Fruit fly (Drosophila melanogaster) whole organism, prepupa: ENCODE results near the gene CG7564.

Experiments
- Blimp-1 ChIP-seq: fragments of 200-800 bp; sonication (Bioruptor generic); optimal IDR thresholded peaks from 3 replicates; lab custom pipeline; 2017; ENCODE audit warnings: missing biosample characterization, missing genetic modification characterization, mild to moderate bottlenecking, moderate library complexity, missing genetic modification reagents
- CG10631 ChIP-seq: fragments of 200-800 bp; sonication (Bioruptor generic); optimal IDR thresholded peaks from 2 replicates; lab custom pipeline; 2016; ENCODE audit warnings: missing biosample characterization, missing genetic modification characterization
- CG10669 ChIP-seq: fragments of 200-800 bp; sonication (Bioruptor generic); optimal IDR thresholded peaks from 3 replicates; lab custom pipeline; 2018; ENCODE audit warnings: missing biosample characterization, mild to moderate bottlenecking, missing genetic modification characterization, moderate library complexity
- CG11762 ChIP-seq: fragments of 200-800 bp; sonication (Bioruptor generic); optimal IDR thresholded peaks from 3 replicates; lab custom pipeline; 2016; ENCODE audit warnings: missing biosample characterization, missing genetic modification characterization; ENCODE audit not compliant: insufficient read depth
- CG11902 ChIP-seq: fragments of 200-800 bp; sonication (Bioruptor generic); optimal IDR thresholded peaks from 3 replicates; lab custom pipeline; 2016; ENCODE audit warnings: missing biosample characterization, missing genetic modification characterization
- CG15336 ChIP-seq: fragments of 200-800 bp; sonication (Bioruptor generic); IDR thresholded peaks from 2 replicates; pipeline ENCODE4 v1.3.6; 2022; ENCODE audit warnings: missing biosample characterization, missing genetic modification characterization
- CG1621 ChIP-seq: fragments of 200-800 bp; sonication (Bioruptor generic); optimal IDR thresholded peaks from 3 replicates; lab custom pipeline; 2018; ENCODE audit warnings: missing biosample characterization, mild to moderate bottlenecking, missing genetic modification characterization
- CG16779 ChIP-seq: fragments of 200-800 bp; sonication (Bioruptor generic); optimal IDR thresholded peaks from 3 replicates; lab custom pipeline; 2017; ENCODE audit warnings: missing biosample characterization, mild to moderate bottlenecking, missing genetic modification characterization
- CG3032 ChIP-seq: fragments of 200-800 bp; optimal IDR thresholded peaks from 2 replicates; lab custom pipeline; 2019; ENCODE audit warnings: missing biosample characterization, mild to moderate bottlenecking, missing genetic modification characterization, moderate library complexity
- CG31627 ChIP-seq: fragments of 200-800 bp; sonication (Bioruptor generic); optimal IDR thresholded peaks from 3 replicates; lab custom pipeline; 2016; ENCODE audit warnings: missing biosample characterization, missing genetic modification characterization
- CG32006 ChIP-seq: fragments of 200-800 bp; sonication (Bioruptor generic); optimal IDR thresholded peaks from 3 replicates; lab custom pipeline; 2017; ENCODE audit warnings: missing biosample characterization, mild to moderate bottlenecking, missing genetic modification characterization
- CG6276 ChIP-seq: fragments of 200-800 bp; sonication (Bioruptor generic); optimal IDR thresholded peaks from 2 replicates; lab custom pipeline; 2017; ENCODE audit warnings: missing biosample characterization, mild to moderate bottlenecking, missing genetic modification characterization
- CG6792 ChIP-seq: fragments of 200-800 bp; sonication (Bioruptor generic); optimal IDR thresholded peaks from 3 replicates; lab custom pipeline; 2016; ENCODE audit warnings: missing biosample characterization, missing genetic modification characterization
- CG6808 ChIP-seq: fragments of 200-800 bp; sonication (Bioruptor generic); optimal IDR thresholded peaks from 3 replicates; lab custom pipeline; 2017; ENCODE audit warnings: missing biosample characterization, missing genetic modification characterization, mild to moderate bottlenecking, moderate library complexity, missing genetic modification reagents
- CG6854 ChIP-seq: fragments of 200-800 bp; sonication (Bioruptor generic); optimal IDR thresholded peaks from 2 replicates; lab custom pipeline; 2017; ENCODE audit warnings: missing biosample characterization, mild to moderate bottlenecking, missing genetic modification characterization
- CG8632 ChIP-seq: fragments of 200-800 bp; sonication (Bioruptor generic); optimal IDR thresholded peaks from 3 replicates; lab custom pipeline; 2016; ENCODE audit warnings: missing biosample characterization, missing genetic modification characterization
- CG9139 ChIP-seq: fragments of 200-800 bp; sonication (Bioruptor generic); optimal IDR thresholded peaks from 3 replicates; lab custom pipeline; 2017; ENCODE audit warnings: missing biosample characterization, mild to moderate bottlenecking, missing genetic modification characterization
- Eip75B ChIP-seq: fragments of 200-800 bp; sonication (Bioruptor generic); optimal IDR thresholded peaks from 3 replicates; lab custom pipeline; 2016; ENCODE audit warnings: missing biosample characterization, missing genetic modification characterization
- Eip93F ChIP-seq: fragments of 200-800 bp; sonication (Bioruptor generic); optimal IDR thresholded peaks from 2 replicates; lab custom pipeline; 2016; ENCODE audit warnings: missing biosample characterization, mild to moderate bottlenecking, missing genetic modification characterization
- Ets21C ChIP-seq: fragments of 200-800 bp; sonication (Bioruptor generic); optimal IDR thresholded peaks from 3 replicates; lab custom pipeline; 2016; ENCODE audit warnings: missing biosample characterization, missing genetic modification characterization
- Gug ChIP-seq: fragments of 200-800 bp; sonication (Bioruptor generic); IDR thresholded peaks from 2 replicates; pipeline ENCODE4 v1.3.6; 2022; ENCODE audit warnings: missing biosample characterization, missing genetic modification characterization
- Hr4 ChIP-seq: fragments of 200-800 bp; sonication (Bioruptor generic); optimal IDR thresholded peaks from 3 replicates; lab custom pipeline; 2016; ENCODE audit warnings: missing biosample characterization, missing genetic modification characterization
- Lpt ChIP-seq: fragments of 200-800 bp; sonication (Bioruptor generic); optimal IDR thresholded peaks from 3 replicates; lab custom pipeline; 2016; ENCODE audit warnings: missing biosample characterization, missing genetic modification characterization
- Met ChIP-seq: fragments of 200-800 bp; sonication (Bioruptor generic); optimal IDR thresholded peaks from 3 replicates; lab custom pipeline; 2016; ENCODE audit warnings: missing biosample characterization, missing genetic modification characterization
- OdsH ChIP-seq: fragments of 200-800 bp; sonication (Bioruptor generic); optimal IDR thresholded peaks from 3 replicates; lab custom pipeline; 2016; ENCODE audit warnings: missing biosample characterization, missing genetic modification characterization
- Smox ChIP-seq: fragments of 200-800 bp; sonication (Bioruptor generic); optimal IDR thresholded peaks from 3 replicates; lab custom pipeline; 2016; ENCODE audit warnings: missing biosample characterization, missing genetic modification characterization
- Sox15 ChIP-seq: fragments of 200-800 bp; sonication (Bioruptor generic); optimal IDR thresholded peaks from 3 replicates; lab custom pipeline; 2016; ENCODE audit warnings: missing biosample characterization, missing genetic modification characterization
- acj6 ChIP-seq: fragments of 200-800 bp; sonication (Bioruptor generic); optimal IDR thresholded peaks from 3 replicates; lab custom pipeline; 2016; ENCODE audit warnings: missing biosample characterization, missing genetic modification characterization
- cyc ChIP-seq: fragments of 200-800 bp; sonication (Bioruptor generic); optimal IDR thresholded peaks from 3 replicates; lab custom pipeline; 2016; ENCODE audit warnings: missing biosample characterization, missing genetic modification characterization
- dac ChIP-seq: fragments of 200-800 bp; sonication (Bioruptor generic); optimal IDR thresholded peaks from 2 replicates; lab custom pipeline; 2017; ENCODE audit warnings: missing biosample characterization, mild to moderate bottlenecking, missing genetic modification characterization
- dsx ChIP-seq: fragments of 200-800 bp; optimal IDR thresholded peaks from 3 replicates; lab custom pipeline; 2019; ENCODE audit warnings: missing biosample characterization, mild to moderate bottlenecking, missing genetic modification characterization, moderate library complexity; ENCODE audit not compliant: poor library complexity, severe bottlenecking
- eg ChIP-seq: fragments of 200-800 bp; sonication (Bioruptor generic); IDR thresholded peaks from 3 replicates; pipeline ENCODE4 v1.3.6; 2022; ENCODE audit warnings: missing biosample characterization, missing genetic modification characterization
- esn ChIP-seq: fragments of 200-800 bp; sonication (Bioruptor generic); optimal IDR thresholded peaks from 2 replicates; lab custom pipeline; 2016; ENCODE audit warnings: missing biosample characterization, mild to moderate bottlenecking, missing genetic modification characterization, moderate library complexity
- fd59A ChIP-seq: fragments of 200-800 bp; sonication (Bioruptor generic); optimal IDR thresholded peaks from 2 replicates; lab custom pipeline; 2017; ENCODE audit warnings: missing biosample characterization, mild to moderate bottlenecking, missing genetic modification characterization, missing genetic modification reagents
- fkh ChIP-seq: fragments of 200-800 bp; sonication (Bioruptor generic); optimal IDR thresholded peaks from 3 replicates; lab custom pipeline; 2017; ENCODE audit warnings: missing biosample characterization, mild to moderate bottlenecking, missing genetic modification characterization, moderate library complexity
- lz ChIP-seq: fragments of 200-800 bp; sonication (Bioruptor generic); optimal IDR thresholded peaks from 3 replicates; lab custom pipeline; 2016; ENCODE audit warnings: missing biosample characterization, missing genetic modification characterization
- net ChIP-seq: fragments of 200-800 bp; sonication (Bioruptor generic); optimal IDR thresholded peaks from 3 replicates; lab custom pipeline; 2016; ENCODE audit warnings: missing biosample characterization, missing genetic modification characterization
- pdm3 ChIP-seq: fragments of 200-800 bp; sonication (Bioruptor generic); optimal IDR thresholded peaks from 3 replicates; lab custom pipeline; 2016; ENCODE audit warnings: missing biosample characterization, missing genetic modification characterization
- spab ChIP-seq: fragments of 200-800 bp; sonication (Bioruptor generic); optimal IDR thresholded peaks from 2 replicates; lab custom pipeline; 2017; ENCODE audit warnings: missing biosample characterization, mild to moderate bottlenecking, missing genetic modification characterization, missing genetic modification reagents
- ss ChIP-seq, 2 experiments: fragments of 200-800 bp; sonication (Bioruptor generic); optimal IDR thresholded peaks; 2 replicates in 1 of 2; 3 replicates in 1 of 2; lab custom pipeline; 2017 to 2018; ENCODE audit warnings: mild to moderate bottlenecking in 2 of 2, missing biosample characterization in 2 of 2, missing genetic modification characterization in 2 of 2, moderate library complexity in 1 of 2
- svp ChIP-seq: fragments of 200-800 bp; sonication (Bioruptor generic); peaks from one replicate; lab custom pipeline; 2016; ENCODE audit warnings: missing biosample characterization, missing genetic modification characterization
- topi ChIP-seq: fragments of 200-800 bp; sonication (Bioruptor generic); optimal IDR thresholded peaks from 3 replicates; lab custom pipeline; 2016; ENCODE audit warnings: missing biosample characterization, missing genetic modification characterization
- vri ChIP-seq: fragments of 200-800 bp; sonication (Bioruptor generic); optimal IDR thresholded peaks from 3 replicates; lab custom pipeline; 2016; ENCODE audit warnings: missing biosample characterization, mild to moderate bottlenecking, missing genetic modification characterization

Gene CG7564

dm6 chr3L:17475979-17476393 is 38.1 kb upstream of the CG7564 start, which contains the start of gene CG34250 (continued):
- TF ChIP-seq dsx (GFP tag; lab: Kevin White, UChicago) (no peak), CG6854 (no peak), Eip93F (GFP tag; lab: Kevin White, UChicago) (peak; percentile 34), CG10669 (GFP tag; lab: Kevin White, UChicago) (no peak), CG15336 (GFP tag; lab: Robert Waterston, UW) (no peak), CG10631 (GFP tag; lab: Kevin White, UChicago) (peak; percentile 25)
- TF ChIP-seq, all 60 proteins: peak for 15

- TF ChIP-seq svp (GFP tag; lab: Kevin White, UChicago) (no peak), CG32006 (GFP tag; lab: Kevin White, UChicago) (no peak), CG6792 (GFP tag; lab: Kevin White, UChicago) (no peak), OdsH (GFP tag; lab: Kevin White, UChicago) (no peak)
Measured at dm6 chr3L:17476496-17476895, 37.6 kb upstream of the CG7564 start.

- TF ChIP-seq CG11902 (GFP tag; lab: Kevin White, UChicago) (no peak), CG16779 (no peak)
Measured at dm6 chr3L:17478826-17479225, 35.3 kb upstream of the CG7564 start, which contains the start of the genes CG13733 and qjt. Gene CG13733 (minus strand): TSS chr3L:17478926. Gene qjt (plus strand): TSS chr3L:17479096.

- TF ChIP-seq topi (GFP tag; lab: Kevin White, UChicago) (peak; percentile 53), spab (GFP tag; lab: Kevin White, UChicago) (no peak), Sox15 (GFP tag; lab: Kevin White, UChicago) (no peak), CG15336 (GFP tag; lab: Robert Waterston, UW) (peak; percentile 53; the same call in 1 of the 2 replicates), svp (GFP tag; lab: Kevin White, UChicago) (peak; percentile 87), vri (GFP tag; lab: Kevin White, UChicago) (peak; percentile 60), CG11902 (GFP tag; lab: Kevin White, UChicago) (no peak), Blimp-1 (GFP tag; lab: Kevin White, UChicago) (peak; percentile 44), esn (GFP tag; lab: Kevin White, UChicago) (peak; percentile 67), CG1621 (tag; lab: Kevin White, UChicago) (peak; percentile 62), CG11762 (GFP tag; lab: Kevin White, UChicago) (peak; percentile 31), CG6792 (GFP tag; lab: Kevin White, UChicago) (peak; percentile 63), fd59A (GFP tag; lab: Kevin White, UChicago) (no peak), ss (GFP tag; optimal IDR thresholded peaks at IDR 0.05; lab: Kevin White, UChicago) (peak in 1 of 2 experiments; percentile 80), CG10631 (GFP tag; lab: Kevin White, UChicago) (peak; percentile 23), dac (no peak), Hr4 (GFP tag; lab: Kevin White, UChicago) (peak; percentile 62), CG6808 (GFP tag; lab: Kevin White, UChicago) (peak; percentile 70), Eip75B (GFP tag; lab: Kevin White, UChicago) (peak; percentile 54), CG6854 (peak; percentile 84), eg (GFP tag; lab: Robert Waterston, UW) (peak; percentile 45; the same call in 2 of the 3 replicates), net (peak; percentile 51), lz (GFP tag; lab: Kevin White, UChicago) (peak; percentile 48), Ets21C (peak; percentile 2), fkh (GFP tag; lab: Kevin White, UChicago) (peak; percentile 96), CG8632 (GFP tag; lab: Kevin White, UChicago) (peak; percentile 69), cyc (peak; percentile 45), CG3032 (tag; lab: Kevin White, UChicago) (peak; percentile 3), Smox (GFP tag; lab: Kevin White, UChicago) (peak; percentile 66), CG10669 (GFP tag; lab: Kevin White, UChicago) (peak; percentile 50), Lpt (peak; percentile 28), pdm3 (GFP tag; lab: Kevin White, UChicago) (peak; percentile 54), CG31627 (GFP tag; lab: Kevin White, UChicago) (peak; percentile 43), OdsH (GFP tag; lab: Kevin White, UChicago) (peak; percentile 47), acj6 (no peak), Gug (no peak; the same call in none of the 2 replicates), Met (GFP tag; lab: Kevin White, UChicago) (peak; percentile 70), CG32006 (GFP tag; lab: Kevin White, UChicago) (peak; percentile 66), CG9139 (peak; percentile 68), CG6276 (peak; percentile 50)
Measured at dm6 chr3L:17485280-17485792, 28.8 kb upstream of the CG7564 start.
